Worm (Caenorhabditis elegans): Measurements from ENCODE around the gene Y71H2AM.25.

The Y71H2AM.25 gene

ce11 chrIII:2780793-2781192, 21.5 kb upstream of the Y71H2AM.25 start, which contains the start of gene Y71H2AM.6:
Gene Y71H2AM.6 (plus strand): TSS chrIII:2781056.
- peak; percentile 38 for TF ChIP-seq nhr-25 (tag; optimal IDR thresholded peaks at IDR 0.05)
- TF ChIP-seq crh-2 (tag; optimal IDR thresholded peaks at IDR 0.05) = peak; percentile 25
- no peak for TF ChIP-seq sem-4 (tag; optimal IDR thresholded peaks at IDR 0.05)
- peak; percentile 52 for TF ChIP-seq gmeb-1 (tag; optimal IDR thresholded peaks at IDR 0.05)
- peak; percentile 71 for TF ChIP-seq blmp-1 (tag; optimal IDR thresholded peaks at IDR 0.05; ENCODE audit: insufficient read depth)
- no peak for TF ChIP-seq lin-39 (tag; optimal IDR thresholded peaks at IDR 0.05)
- no peak for TF ChIP-seq sma-9 (GFP tag; optimal IDR thresholded peaks at IDR 0.05)
- TF ChIP-seq sma-9 (tag; optimal IDR thresholded peaks at IDR 0.05) = no peak
- TF ChIP-seq lsy-2 (tag; optimal IDR thresholded peaks at IDR 0.05) = peak; percentile 97 to 99
- TF ChIP-seq sma-3 (GFP tag; optimal IDR thresholded peaks at IDR 0.05) = peak; percentile 20
- peak; percentile 8 for TF ChIP-seq fos-1 (tag; optimal IDR thresholded peaks at IDR 0.05)
- peak; percentile 61 for TF ChIP-seq C34F6.9 (tag; optimal IDR thresholded peaks at IDR 0.05)
- peak; percentile 63 for TF ChIP-seq lin-13 (GFP tag; optimal IDR thresholded peaks at IDR 0.05)
- peak; percentile 69 for TF ChIP-seq unc-55 (GFP tag; optimal IDR thresholded peaks at IDR 0.05)

ce11 chrIII:2781833-2782232, 20.4 kb upstream of the Y71H2AM.25 start:
- TF ChIP-seq crh-2 (tag; optimal IDR thresholded peaks at IDR 0.05) = no peak
- no peak for TF ChIP-seq elt-3 (tag; optimal IDR thresholded peaks at IDR 0.05)
- TF ChIP-seq elt-1 (tag; optimal IDR thresholded peaks at IDR 0.05) = no peak
- no peak for TF ChIP-seq ama-1 (optimal IDR thresholded peaks at IDR 0.05)
- TF ChIP-seq alr-1 (tag; optimal IDR thresholded peaks at IDR 0.05) = no peak
- TF ChIP-seq nhr-12 (tag; optimal IDR thresholded peaks at IDR 0.05) = no peak
- no peak for TF ChIP-seq unc-55 (GFP tag; optimal IDR thresholded peaks at IDR 0.05)
- no peak for TF ChIP-seq R02D3.7 (tag; optimal IDR thresholded peaks at IDR 0.05)
- TF ChIP-seq skn-1 (tag; optimal IDR thresholded peaks at IDR 0.05) = no peak
- no peak for TF ChIP-seq snpc-4 (tag; optimal IDR thresholded peaks at IDR 0.05)
- TF ChIP-seq C34F6.9 (tag; optimal IDR thresholded peaks at IDR 0.05) = no peak
- no peak for TF ChIP-seq sma-3 (GFP tag; optimal IDR thresholded peaks at IDR 0.05)
- TF ChIP-seq sma-9 (GFP tag; optimal IDR thresholded peaks at IDR 0.05) = no peak
- TF ChIP-seq sma-9 (tag; optimal IDR thresholded peaks at IDR 0.05) = no peak
- TF ChIP-seq lsy-2 (tag; optimal IDR thresholded peaks at IDR 0.05) = no peak
- no peak for TF ChIP-seq nhr-25 (tag; optimal IDR thresholded peaks at IDR 0.05)
- no peak for TF ChIP-seq ztf-4 (tag; optimal IDR thresholded peaks at IDR 0.05)

ce11 chrIII:2785840-2786239, 16.4 kb upstream of the Y71H2AM.25 start, which contains the start of gene Y71H2AM.20:
Gene Y71H2AM.20 (minus strand): TSS chrIII:2785948.
- TF ChIP-seq C34F6.9 (tag; optimal IDR thresholded peaks at IDR 0.05) = peak; percentile 99
- TF ChIP-seq unc-62 (GFP tag; optimal IDR thresholded peaks at IDR 0.05) = no peak
- no peak for TF ChIP-seq mbf-1 (tag; optimal IDR thresholded peaks at IDR 0.05)
- peak; percentile 97 for TF ChIP-seq sem-4 (tag; optimal IDR thresholded peaks at IDR 0.05)
- peak; percentile 78 for TF ChIP-seq egl-27 (tag; optimal IDR thresholded peaks at IDR 0.05)
- no peak for TF ChIP-seq nhr-23 (tag; optimal IDR thresholded peaks at IDR 0.05)
- TF ChIP-seq aly-2 (tag; optimal IDR thresholded peaks at IDR 0.05) = no peak
- TF ChIP-seq sma-3 (GFP tag; optimal IDR thresholded peaks at IDR 0.05) = peak; percentile 96
- peak; percentile 45 for TF ChIP-seq R02D3.7 (tag; optimal IDR thresholded peaks at IDR 0.05)
- peak; percentile 94 for TF ChIP-seq nhr-6 (tag; optimal IDR thresholded peaks at IDR 0.05)
- peak; percentile 60 for TF ChIP-seq blmp-1 (tag; optimal IDR thresholded peaks at IDR 0.05; ENCODE audit: insufficient read depth)
- TF ChIP-seq lin-39 (tag; optimal IDR thresholded peaks at IDR 0.05) = no peak
- TF ChIP-seq ama-1 (optimal IDR thresholded peaks at IDR 0.05) = peak; percentile 71
- peak; percentile 85 for TF ChIP-seq nhr-77 (tag; optimal IDR thresholded peaks at IDR 0.05)
- TF ChIP-seq nhr-25 (tag; optimal IDR thresholded peaks at IDR 0.05) = peak; percentile 97
- peak; percentile 49 for TF ChIP-seq nhr-237 (tag; optimal IDR thresholded peaks at IDR 0.05)
- TF ChIP-seq F13H6.1 (tag; optimal IDR thresholded peaks at IDR 0.05) = peak; percentile 93
- peak; percentile 84 for TF ChIP-seq ceh-82 (tag; optimal IDR thresholded peaks at IDR 0.05)
- TF ChIP-seq unc-39 (tag; optimal IDR thresholded peaks at IDR 0.05) = no peak
- peak; percentile 38 for TF ChIP-seq nhr-10 (tag; optimal IDR thresholded peaks at IDR 0.05)
- TF ChIP-seq fos-1 (tag; optimal IDR thresholded peaks at IDR 0.05) = peak; percentile 98
- TF ChIP-seq lin-11 (tag; optimal IDR thresholded peaks at IDR 0.05) = peak; percentile 89
- peak; percentile 98 for TF ChIP-seq lin-13 (GFP tag; optimal IDR thresholded peaks at IDR 0.05)
- TF ChIP-seq nhr-129 (tag; optimal IDR thresholded peaks at IDR 0.05) = peak; percentile 94
- no peak for TF ChIP-seq nhr-11 (tag; optimal IDR thresholded peaks at IDR 0.05)
- TF ChIP-seq mab-5 (tag; optimal IDR thresholded peaks at IDR 0.05) = peak; percentile 88
- peak; percentile 87 for TF ChIP-seq Y55F3AM.14 (GFP tag; optimal IDR thresholded peaks at IDR 0.05)
- peak; percentile 93 for TF ChIP-seq nhr-21 (tag; optimal IDR thresholded peaks at IDR 0.05)
- TF ChIP-seq peb-1 (tag; optimal IDR thresholded peaks at IDR 0.05) = no peak
- peak; percentile 49 for TF ChIP-seq nhr-12 (tag; optimal IDR thresholded peaks at IDR 0.05)
- TF ChIP-seq gmeb-1 (tag; optimal IDR thresholded peaks at IDR 0.05) = peak; percentile 89
- peak; percentile 44 for TF ChIP-seq ceh-16 (tag; optimal IDR thresholded peaks at IDR 0.05)
- peak; percentile 96 for TF ChIP-seq ztf-4 (tag; optimal IDR thresholded peaks at IDR 0.05)
- peak; percentile 92 to 98 for TF ChIP-seq lsy-2 (tag; optimal IDR thresholded peaks at IDR 0.05)
- TF ChIP-seq dmd-4 (tag; optimal IDR thresholded peaks at IDR 0.05) = no peak
- peak; percentile 77 for TF ChIP-seq snpc-4 (tag; optimal IDR thresholded peaks at IDR 0.05)
- TF ChIP-seq elt-3 (tag; optimal IDR thresholded peaks at IDR 0.05) = no peak
- no peak for TF ChIP-seq elt-1 (tag; optimal IDR thresholded peaks at IDR 0.05)
- peak in 1 of 2 experiments; percentile 75 for TF ChIP-seq mdl-1 (tag; optimal IDR thresholded peaks at IDR 0.05)
- TF ChIP-seq zag-1 (tag; optimal IDR thresholded peaks at IDR 0.05) = peak; percentile 96
- peak; percentile 60 for TF ChIP-seq ZK546.5 (tag; optimal IDR thresholded peaks at IDR 0.05)
- TF ChIP-seq unc-55 (GFP tag; optimal IDR thresholded peaks at IDR 0.05) = peak; percentile 99
- peak; percentile 59 for TF ChIP-seq alr-1 (tag; optimal IDR thresholded peaks at IDR 0.05)

Data from whole organism, L2 larva.